Worm (Caenorhabditis elegans) whole organism, L4 larva: ENCODE measurements around the gene F43D2.6.

ENCODE experiments used
- D1046.2 ChIP-seq: fragments of 200-800 bp; sonication (Bioruptor generic); IDR thresholded peaks from 2 replicates; pipeline ENCODE4 v1.3.6; 2022; ENCODE audit warnings: missing genetic modification characterization, missing compliant biosample characterization
- F10B5.3 ChIP-seq: sonication (generic microtip); optimal IDR thresholded peaks from 2 replicates; lab custom pipeline; 2016; ENCODE audit warnings: mild to moderate bottlenecking, missing genetic modification characterization, missing compliant biosample characterization
- Y48G9A.11 ChIP-seq: fragments of 200-800 bp; sonication (Bioruptor generic); IDR thresholded peaks from 2 replicates; pipeline ENCODE4 v1.3.6; 2022; ENCODE audit warnings: missing genetic modification reagents, missing genetic modification characterization, missing compliant biosample characterization
- Y5F2A.4 ChIP-seq: fragments of 200-800 bp; sonication (Bioruptor generic); optimal IDR thresholded peaks from 2 replicates; lab custom pipeline; 2018; ENCODE audit warnings: mild to moderate bottlenecking, missing genetic modification characterization, missing compliant biosample characterization
- aha-1 ChIP-seq: fragments of 150-350 bp; peaks from one replicate; lab custom pipeline; 2014; ENCODE audit warnings: missing biosample characterization, missing genetic modification characterization
- arid-1 ChIP-seq: fragments of 200-800 bp; sonication (Bioruptor generic); conservative IDR thresholded peaks from 2 replicates; pipeline ENCODE4 v1.3.6; 2022; ENCODE audit warnings: missing genetic modification reagents, missing genetic modification characterization, missing compliant biosample characterization
- attf-4 ChIP-seq: sonication (generic microtip); optimal IDR thresholded peaks from 3 replicates; lab custom pipeline; 2017; ENCODE audit warnings: missing biosample characterization, missing genetic modification characterization
- ceh-28 ChIP-seq: fragments of 150-350 bp; optimal IDR thresholded peaks from 2 replicates; lab custom pipeline; 2014; ENCODE audit warnings: missing biosample characterization, missing genetic modification reagents, missing genetic modification characterization
- ceh-62 ChIP-seq: sonication (generic microtip); optimal IDR thresholded peaks from 2 replicates; lab custom pipeline; 2017; ENCODE audit warnings: missing biosample characterization, missing genetic modification characterization
- ces-1 ChIP-seq: fragments of 150-350 bp; sonication (generic microtip); optimal IDR thresholded peaks from 4 replicates; lab custom pipeline; 2014; ENCODE audit warnings: missing biosample characterization, missing genetic modification reagents, missing genetic modification characterization
- ctbp-1 ChIP-seq: fragments of 200-800 bp; sonication (Bioruptor generic); IDR thresholded peaks from 2 replicates; pipeline ENCODE4 v1.3.6; 2022; ENCODE audit warnings: missing genetic modification reagents, missing genetic modification characterization, missing compliant biosample characterization
- duxl-1 ChIP-seq: sonication (generic microtip); optimal IDR thresholded peaks from 2 replicates; lab custom pipeline; 2016; ENCODE audit warnings: mild to moderate bottlenecking, missing genetic modification characterization, moderate library complexity, missing compliant biosample characterization; ENCODE audit not compliant: poor library complexity
- egl-27 ChIP-seq: sonication (generic microtip); optimal IDR thresholded peaks from 3 replicates; lab custom pipeline; 2017; ENCODE audit warnings: missing biosample characterization, missing genetic modification reagents, missing genetic modification characterization
- fkh-10 ChIP-seq: fragments of 150-350 bp; optimal IDR thresholded peaks from 2 replicates; lab custom pipeline; 2014; ENCODE audit warnings: missing biosample characterization, missing genetic modification reagents, missing genetic modification characterization
- hlh-11 ChIP-seq: fragments of 200-800 bp; sonication (Bioruptor generic); optimal IDR thresholded peaks from 2 replicates; lab custom pipeline; 2018; ENCODE audit warnings: mild to moderate bottlenecking, missing genetic modification characterization, missing compliant biosample characterization
- hlh-30 ChIP-seq: sonication (generic microtip); optimal IDR thresholded peaks from 2 replicates; lab custom pipeline; 2017; ENCODE audit warnings: antibody characterized with exemption, mild to moderate bottlenecking, missing genetic modification characterization, missing compliant biosample characterization; ENCODE audit not compliant: insufficient read depth
- lin-38 ChIP-seq: fragments of 200-800 bp; sonication (Bioruptor generic); IDR thresholded peaks from 2 replicates; pipeline ENCODE4 v1.3.6; 2022; ENCODE audit warnings: missing genetic modification reagents, missing genetic modification characterization, missing compliant biosample characterization
- lsy-2 ChIP-seq, 2 experiments: fragments of 150-350 bp in 1 of 2; sonication (generic microtip) in 1 of 2; optimal IDR thresholded peaks; 2 replicates each; lab custom pipeline; 2014 to 2017; ENCODE audit warnings: missing biosample characterization in 2 of 2, missing genetic modification characterization in 2 of 2
- madf-5 ChIP-seq, 2 experiments: fragments of 200-800 bp; sonication (Bioruptor generic); IDR thresholded peaks; 2 replicates each; pipeline ENCODE4 v1.3.6; 2022; ENCODE audit warnings: missing compliant biosample characterization in 2 of 2, missing genetic modification characterization in 2 of 2
- mdl-1 ChIP-seq, 2 experiments: fragments of 150-350 bp in 1 of 2; sonication (generic microtip) in 1 of 2; optimal IDR thresholded peaks; 2 replicates each; lab custom pipeline; 2014 to 2017; ENCODE audit warnings: missing biosample characterization in 2 of 2, missing genetic modification characterization in 2 of 2
- mxl-3 ChIP-seq: fragments of 200-800 bp; sonication (Bioruptor generic); optimal IDR thresholded peaks from 2 replicates; lab custom pipeline; 2018; ENCODE audit warnings: mild to moderate bottlenecking, missing genetic modification characterization, missing compliant biosample characterization
- nhr-28 ChIP-seq: fragments of 150-350 bp; optimal IDR thresholded peaks from 2 replicates; lab custom pipeline; 2014; ENCODE audit warnings: missing biosample characterization, missing genetic modification characterization
- nhr-41 ChIP-seq: fragments of 200-800 bp; sonication (Bioruptor generic); IDR thresholded peaks from 2 replicates; pipeline ENCODE4 v1.3.6; 2022; ENCODE audit warnings: missing genetic modification reagents, missing genetic modification characterization, missing compliant biosample characterization
- nhr-42 ChIP-seq: fragments of 200-800 bp; sonication (Bioruptor generic); IDR thresholded peaks from 2 replicates; pipeline ENCODE4 v1.3.6; 2022; ENCODE audit warnings: missing genetic modification characterization, missing compliant biosample characterization
- nhr-48 ChIP-seq: sonication (generic microtip); optimal IDR thresholded peaks from 2 replicates; lab custom pipeline; 2016; ENCODE audit warnings: mild to moderate bottlenecking, missing genetic modification characterization, missing compliant biosample characterization
- nhr-6 ChIP-seq: fragments of 150-350 bp; optimal IDR thresholded peaks from 2 replicates; lab custom pipeline; 2014; ENCODE audit warnings: missing biosample characterization, missing genetic modification characterization
- nhr-76 ChIP-seq: fragments of 150-350 bp; optimal IDR thresholded peaks from 2 replicates; lab custom pipeline; 2014; ENCODE audit warnings: missing biosample characterization, missing genetic modification characterization
- php-3 ChIP-seq: fragments of 200-800 bp; sonication (Bioruptor generic); IDR thresholded peaks from 2 replicates; pipeline ENCODE4 v1.3.6; 2022; ENCODE audit warnings: missing genetic modification reagents, missing genetic modification characterization, missing compliant biosample characterization
- rbr-2 ChIP-seq: sonication (generic microtip); optimal IDR thresholded peaks from 2 replicates; lab custom pipeline; 2016; ENCODE audit warnings: missing genotype, missing genetic modification characterization, missing compliant biosample characterization
- sdz-12 ChIP-seq: fragments of 200-800 bp; sonication (Bioruptor generic); optimal IDR thresholded peaks from 2 replicates; lab custom pipeline; 2018; ENCODE audit warnings: mild to moderate bottlenecking, missing genetic modification characterization, missing compliant biosample characterization
- set-16 ChIP-seq: fragments of 200-800 bp; sonication (Bioruptor generic); IDR thresholded peaks from 2 replicates; pipeline ENCODE4 v1.3.6; 2022; ENCODE audit warnings: missing genetic modification reagents, missing genetic modification characterization, missing compliant biosample characterization
- tra-1 ChIP-seq: fragments of 200-800 bp; sonication (Bioruptor generic); IDR thresholded peaks from 2 replicates; pipeline ENCODE4 v1.3.6; 2022; ENCODE audit warnings: missing genetic modification reagents, missing genetic modification characterization, missing compliant biosample characterization
- unc-62 ChIP-seq, 3 experiments: fragments of 150-350 bp in 1 of 3; sonication (generic microtip); optimal IDR thresholded peaks in 2 of 3; peaks in 1 of 3; 1 replicate in 1 of 3; 2 replicates in 2 of 3; lab custom pipeline; 2014 to 2017; ENCODE audit warnings: missing biosample characterization in 3 of 3, missing genetic modification characterization in 3 of 3, missing genetic modification reagents in 3 of 3, missing genotype in 1 of 3
- vab-7 ChIP-seq: fragments of 200-800 bp; sonication (Bioruptor generic); IDR thresholded peaks from 2 replicates; pipeline ENCODE4 v1.3.6; 2022; ENCODE audit warnings: missing genetic modification reagents, missing genetic modification characterization, missing compliant biosample characterization
- zfp-2 ChIP-seq: sonication (generic microtip); optimal IDR thresholded peaks from 2 replicates; lab custom pipeline; 2016; ENCODE audit warnings: mild to moderate bottlenecking, missing genetic modification characterization, missing compliant biosample characterization
- zfp-3 ChIP-seq: fragments of 200-800 bp; sonication (Bioruptor generic); conservative IDR thresholded peaks from 2 replicates; pipeline ENCODE4 v1.3.6; 2022; ENCODE audit warnings: missing genetic modification reagents, missing genetic modification characterization, missing compliant biosample characterization
- ztf-7 ChIP-seq: fragments of 150-350 bp; optimal IDR thresholded peaks from 2 replicates; lab custom pipeline; 2014; ENCODE audit warnings: missing biosample characterization, missing genetic modification characterization

Gene F43D2.6

DNA sequence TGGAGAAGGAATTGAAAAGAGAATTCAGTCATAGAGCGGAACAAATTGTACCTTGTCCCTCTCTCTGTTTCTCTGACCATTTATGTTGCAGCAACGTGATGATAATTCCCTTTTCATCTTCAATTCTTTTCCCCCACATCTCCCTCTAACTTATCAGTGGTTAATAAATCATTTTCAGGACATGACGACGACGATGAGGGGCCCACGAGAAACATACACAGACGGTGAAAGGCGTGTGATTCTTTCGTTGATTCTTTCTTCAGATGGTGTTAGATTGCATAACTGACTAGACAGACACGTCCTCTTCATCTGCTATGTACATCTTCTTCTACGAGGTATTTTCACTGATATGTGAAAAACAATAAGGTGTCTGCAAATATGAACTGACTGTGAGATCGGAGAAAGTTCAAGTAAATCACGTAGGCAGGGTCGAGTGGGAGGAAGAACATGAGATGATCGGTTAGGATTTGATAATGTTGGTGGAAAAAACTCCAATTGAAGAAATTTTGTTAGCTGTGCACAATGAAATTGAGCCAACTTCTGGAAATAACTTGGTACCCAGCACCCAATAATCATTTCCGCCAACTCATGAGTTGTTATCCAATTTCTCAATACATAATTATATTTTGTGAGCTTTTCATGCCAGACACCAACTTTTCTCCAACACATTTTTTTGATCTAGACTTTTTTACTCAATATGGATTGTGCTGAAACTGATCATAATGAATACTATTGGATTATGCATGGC, 25.8 kb upstream of the F43D2.6 start, which contains the start of gene srh-17 (continued):
- TF ChIP-seq aha-1 (tag; lab: Kevin White, UChicago), result peak; percentile 92
- no peak for TF ChIP-seq sdz-12 (GFP tag; lab: Kevin White, UChicago)
- no peak for TF ChIP-seq duxl-1 (tag; lab: Kevin White, UChicago)
- no peak for TF ChIP-seq F10B5.3 (tag; lab: Kevin White, UChicago)
- TF ChIP-seq hlh-30, result peak; percentile 77
- TF ChIP-seq zfp-3 (GFP tag; lab: Robert Waterston, UW), result no peak
- peak; percentile 90 for TF ChIP-seq nhr-48 (tag; lab: Kevin White, UChicago)
- no peak for TF ChIP-seq ces-1 (GFP tag; lab: Kevin White, UChicago)
- TF ChIP-seq php-3 (GFP tag; lab: Robert Waterston, UW), result no peak
- TF ChIP-seq nhr-42 (GFP tag; lab: Robert Waterston, UW), result no peak

DNA sequence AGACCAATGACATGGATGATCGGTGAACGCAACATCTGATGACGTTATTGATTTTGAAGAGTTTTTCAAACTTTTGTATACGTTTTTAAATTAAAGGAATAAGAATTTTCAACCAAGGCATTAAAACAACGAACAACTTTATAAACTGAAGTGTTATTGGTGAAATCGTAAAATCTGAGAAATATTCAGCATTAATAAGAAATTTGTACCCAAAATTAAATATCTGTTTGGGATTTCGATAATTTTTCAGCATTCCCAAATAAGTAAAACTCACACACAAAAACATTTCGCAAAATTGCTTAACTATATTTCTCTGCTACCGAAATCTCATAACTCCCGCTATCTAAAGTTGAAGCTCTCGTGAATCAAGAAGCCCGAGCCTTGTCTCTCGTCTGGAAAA, 24.6 kb upstream of the F43D2.6 start:
- TF ChIP-seq unc-62 (GFP tag; optimal IDR thresholded peaks at IDR 0.05 in 1 of 2; lab: Kevin White, UChicago) (peak in 1 of 2 experiments; percentile 90), unc-62 (tag; optimal IDR thresholded peaks at IDR 0.05; lab: Kevin White, UChicago) (no peak), attf-4 (tag; lab: Kevin White, UChicago) (no peak)

ce11 chrV:14658131-14658530, 23.2 kb upstream of the F43D2.6 start, which contains the start of gene slc-25A29:
Gene slc-25A29, minus strand, starts transcription at chrV:14658175.
- TF ChIP-seq rbr-2 (tag; lab: Kevin White, UChicago), result no peak
- TF ChIP-seq ceh-62 (tag; lab: Kevin White, UChicago), result no peak
- TF ChIP-seq nhr-6 (tag; lab: Kevin White, UChicago), result no peak
- no peak for TF ChIP-seq Y48G9A.11
- no peak for TF ChIP-seq nhr-76
- TF ChIP-seq ceh-28 (tag; lab: Kevin White, UChicago), result no peak
- TF ChIP-seq ztf-7 (tag; lab: Kevin White, UChicago), result no peak
- TF ChIP-seq hlh-11 (tag; lab: Kevin White, UChicago), result peak; percentile 25
- no peak for TF ChIP-seq tra-1 (GFP tag; lab: Robert Waterston, UW)
- TF ChIP-seq fkh-10 (GFP tag; lab: Kevin White, UChicago), result no peak
- TF ChIP-seq mxl-3 (GFP tag; lab: Kevin White, UChicago), result peak; percentile 36
- no peak for TF ChIP-seq zfp-2 (tag; lab: Kevin White, UChicago)
- TF ChIP-seq Y5F2A.4 (GFP tag; lab: Kevin White, UChicago), result no peak
- TF ChIP-seq nhr-28 (tag; lab: Kevin White, UChicago), result peak; percentile 19
- no peak for TF ChIP-seq egl-27 (tag; lab: Kevin White, UChicago)
- no peak for TF ChIP-seq set-16 (GFP tag; lab: Robert Waterston, UW)
- TF ChIP-seq vab-7 (GFP tag; lab: Robert Waterston, UW), result no peak
- no peak for TF ChIP-seq D1046.2 (GFP tag; lab: Robert Waterston, UW)
- TF ChIP-seq arid-1 (GFP tag; lab: Robert Waterston, UW), result no peak
- TF ChIP-seq hlh-30, result peak; percentile 3
- TF ChIP-seq nhr-41 (GFP tag; lab: Robert Waterston, UW), result no peak
- TF ChIP-seq zfp-3 (GFP tag; lab: Robert Waterston, UW), result no peak
- TF ChIP-seq lsy-2 (tag; optimal IDR thresholded peaks at IDR 0.05; lab: Kevin White, UChicago), result no peak
- TF ChIP-seq mdl-1 (tag; optimal IDR thresholded peaks at IDR 0.05; lab: Kevin White, UChicago), result peak in 1 of 2 experiments; percentile 4
- no peak for TF ChIP-seq ctbp-1 (GFP tag; lab: Robert Waterston, UW)
- no peak for TF ChIP-seq madf-5 (GFP tag; IDR thresholded peaks at IDR 0.05; lab: Robert Waterston, UW)
- TF ChIP-seq lin-38 (GFP tag; lab: Robert Waterston, UW), result no peak
- TF ChIP-seq, all 104 proteins: peak for 5
